Worm (Caenorhabditis elegans): ENCODE measurements around the gene pgp-5.

pgp-5 gene

ce11 chrX:10890965-10891364 is 31.9 kb upstream of the pgp-5 start, which contains the start of gene F47B10.4:
Gene F47B10.4 (plus strand): TSS chrX:10891265.
- no peak for TF ChIP-seq nhr-25 (tag; optimal IDR thresholded peaks at IDR 0.05)

ce11 chrX:10890456-10890855 is 31.4 kb upstream of the pgp-5 start, which contains the start of gene F47B10.5:
Gene F47B10.5 (minus strand): TSS chrX:10890556.
- TF ChIP-seq nhr-237 (tag; optimal IDR thresholded peaks at IDR 0.05) (no peak), daf-12 (tag; optimal IDR thresholded peaks at IDR 0.05) (no peak), fkh-2 (tag; optimal IDR thresholded peaks at IDR 0.05) (no peak), nfya-1 (tag; optimal IDR thresholded peaks at IDR 0.05; ENCODE audit: insufficient read depth) (no peak), egl-27 (tag; optimal IDR thresholded peaks at IDR 0.05) (no peak), pqm-1 (tag; optimal IDR thresholded peaks at IDR 0.05) (no peak), nhr-25 (tag; optimal IDR thresholded peaks at IDR 0.05) (no peak), ceh-28 (tag; optimal IDR thresholded peaks at IDR 0.05) (no peak), snpc-4 (tag; optimal IDR thresholded peaks at IDR 0.05) (no peak), fkh-10 (GFP tag; optimal IDR thresholded peaks at IDR 0.05) (no peak), mml-1 (tag; optimal IDR thresholded peaks at IDR 0.05) (no peak), tbx-2 (tag; optimal IDR thresholded peaks at IDR 0.05) (no peak), lin-15B (tag; optimal IDR thresholded peaks at IDR 0.05) (no peak), fos-1 (tag; optimal IDR thresholded peaks at IDR 0.05) (no peak)

ce11 chrX:10888201-10888600 is 29.1 kb upstream of the pgp-5 start, which contains the start of gene F47B10.6:
Gene F47B10.6 (plus strand): TSS chrX:10888501.
- TF ChIP-seq jun-1 (tag; optimal IDR thresholded peaks at IDR 0.05) (no peak), nhr-25 (tag; optimal IDR thresholded peaks at IDR 0.05) (no peak), aly-2 (tag; optimal IDR thresholded peaks at IDR 0.05) (no peak), nhr-77 (tag; optimal IDR thresholded peaks at IDR 0.05) (no peak), egl-27 (tag; optimal IDR thresholded peaks at IDR 0.05) (no peak), nhr-76 (tag; optimal IDR thresholded peaks at IDR 0.05) (no peak), ztf-4 (tag; optimal IDR thresholded peaks at IDR 0.05) (no peak), elt-1 (tag; optimal IDR thresholded peaks at IDR 0.05) (no peak), ceh-28 (tag; optimal IDR thresholded peaks at IDR 0.05) (no peak), nhr-28 (tag; optimal IDR thresholded peaks at IDR 0.05) (no peak), zag-1 (tag; optimal IDR thresholded peaks at IDR 0.05) (no peak)

ce11 chrX:10885872-10886271 is 26.8 kb upstream of the pgp-5 start, which contains the start of gene T21E8.5:
Gene T21E8.5 (plus strand): TSS chrX:10886172.
- no peak for TF ChIP-seq egl-27 (tag; optimal IDR thresholded peaks at IDR 0.05)
- TF ChIP-seq snpc-4 (tag; optimal IDR thresholded peaks at IDR 0.05) = no peak
- TF ChIP-seq nhr-43 (tag; optimal IDR thresholded peaks at IDR 0.05; ENCODE audit: poor library complexity, severe bottlenecking) = no peak
- no peak for TF ChIP-seq elt-2 (tag; optimal IDR thresholded peaks at IDR 0.05)
- no peak for TF ChIP-seq nhr-237 (tag; optimal IDR thresholded peaks at IDR 0.05)
- no peak for TF ChIP-seq daf-12 (tag; optimal IDR thresholded peaks at IDR 0.05)
- no peak for TF ChIP-seq nhr-12 (tag; optimal IDR thresholded peaks at IDR 0.05)

DNA sequence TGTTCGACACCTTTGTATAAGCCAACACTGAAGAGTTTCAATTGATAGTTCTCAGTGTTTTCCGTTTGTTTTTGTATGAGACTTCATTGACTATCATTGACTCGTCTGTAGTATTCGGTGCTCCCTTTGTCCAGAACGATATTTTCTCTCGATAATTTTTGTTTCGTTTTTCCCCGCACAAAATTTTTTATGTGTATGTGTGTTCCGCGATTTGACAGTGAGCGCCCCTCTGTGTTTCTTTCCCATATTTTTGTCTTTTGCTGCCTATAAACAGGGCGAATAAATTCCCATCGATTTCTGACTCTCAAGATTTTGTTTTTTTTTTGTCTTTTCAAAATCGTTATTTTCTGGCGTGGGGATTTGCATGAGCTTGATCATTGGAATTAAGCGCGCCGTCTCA is 24.1 kb upstream of the pgp-5 start, which contains the start of gene T21E8.7:
Gene T21E8.7, plus strand, starts transcription at position 301 of the 400 bp plus-strand sequence.
- no peak for TF ChIP-seq hmg-11 (tag; optimal IDR thresholded peaks at IDR 0.05)
- no peak for TF ChIP-seq daf-12 (tag; optimal IDR thresholded peaks at IDR 0.05)
- TF ChIP-seq fos-1 (tag; optimal IDR thresholded peaks at IDR 0.05) = no peak
- no peak for TF ChIP-seq skn-1 (tag; optimal IDR thresholded peaks at IDR 0.05)
- no peak for TF ChIP-seq lin-15B (tag; optimal IDR thresholded peaks at IDR 0.05)
- no peak for TF ChIP-seq unc-62 (GFP tag; optimal IDR thresholded peaks at IDR 0.05)
- no peak for TF ChIP-seq egl-27 (tag; optimal IDR thresholded peaks at IDR 0.05)

DNA sequence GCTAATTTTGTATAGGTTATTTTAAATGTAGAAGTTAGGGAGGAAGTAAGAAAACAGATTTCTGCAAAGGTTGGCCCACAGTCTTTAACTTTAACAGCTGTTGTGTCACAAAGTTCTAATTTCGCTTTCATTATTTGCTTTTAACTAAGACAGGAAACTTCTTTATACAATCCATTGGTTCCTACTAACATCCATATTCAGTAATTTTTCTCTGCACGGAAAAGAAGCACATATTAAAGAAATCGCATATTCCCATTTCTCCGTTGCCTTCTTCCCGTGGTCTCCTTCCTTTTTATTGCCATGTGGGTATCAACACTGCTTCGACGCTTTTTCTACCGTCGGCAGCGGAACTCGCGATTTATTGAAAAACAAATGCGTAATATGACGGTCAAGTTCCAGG is 22.9 kb upstream of the pgp-5 start, which contains the start of gene T21E8.6:
Gene T21E8.6, plus strand, starts transcription at position 301 of the 400 bp plus-strand sequence.
- TF ChIP-seq daf-12 (tag; optimal IDR thresholded peaks at IDR 0.05) (no peak), mdl-1 (tag; optimal IDR thresholded peaks at IDR 0.05) (no peak), nhr-43 (tag; optimal IDR thresholded peaks at IDR 0.05; ENCODE audit: poor library complexity, severe bottlenecking) (no peak), ama-1 (optimal IDR thresholded peaks at IDR 0.05) (no peak), skn-1 (tag; optimal IDR thresholded peaks at IDR 0.05) (no peak), elt-2 (tag; optimal IDR thresholded peaks at IDR 0.05) (no peak), R02D3.7 (tag; optimal IDR thresholded peaks at IDR 0.05) (no peak), hmg-11 (tag; optimal IDR thresholded peaks at IDR 0.05) (no peak), lsy-12 (tag; optimal IDR thresholded peaks at IDR 0.05) (no peak), snpc-4 (tag; optimal IDR thresholded peaks at IDR 0.05) (no peak), nhr-76 (tag; optimal IDR thresholded peaks at IDR 0.05) (no peak), unc-39 (tag; optimal IDR thresholded peaks at IDR 0.05) (no peak), ceh-28 (tag; optimal IDR thresholded peaks at IDR 0.05) (no peak), fkh-10 (GFP tag; optimal IDR thresholded peaks at IDR 0.05) (no peak), pha-4 (tag; optimal IDR thresholded peaks at IDR 0.05) (no peak), pqm-1 (tag; optimal IDR thresholded peaks at IDR 0.05) (no peak), nfya-1 (tag; optimal IDR thresholded peaks at IDR 0.05; ENCODE audit: insufficient read depth) (no peak), nhr-11 (tag; optimal IDR thresholded peaks at IDR 0.05) (no peak), nhr-28 (tag; optimal IDR thresholded peaks at IDR 0.05) (no peak), elt-1 (tag; optimal IDR thresholded peaks at IDR 0.05) (no peak)

All from whole organism, L3 larva.